Worm (Caenorhabditis elegans) whole organism, L1 larva: Measurements from ENCODE around the gene T06E6.1.

Experiments used
- C04F5.9 ChIP-seq: sonication (generic microtip); optimal IDR thresholded peaks from 2 replicates; lab custom pipeline; 2016; ENCODE audit warnings: missing genetic modification characterization, missing compliant biosample characterization
- C16A3.4 ChIP-seq: fragments of 150-350 bp; optimal IDR thresholded peaks from 2 replicates; lab custom pipeline; 2014; ENCODE audit warnings: missing biosample characterization, missing genetic modification characterization
- C34B4.2 ChIP-seq: sonication (generic microtip); optimal IDR thresholded peaks from 2 replicates; lab custom pipeline; 2017; ENCODE audit warnings: mild to moderate bottlenecking, missing genetic modification characterization, missing compliant biosample characterization
- alr-1 ChIP-seq: fragments of 200-800 bp; sonication (Bioruptor generic); optimal IDR thresholded peaks from 2 replicates; lab custom pipeline; 2018; ENCODE audit warnings: borderline replicate concordance, mild to moderate bottlenecking, missing genetic modification characterization, missing compliant biosample characterization
- aly-2 ChIP-seq: fragments of 150-350 bp; optimal IDR thresholded peaks from 2 replicates; lab custom pipeline; 2014; ENCODE audit warnings: missing biosample characterization, missing genetic modification characterization
- ama-1 ChIP-seq: fragments of 150-350 bp; optimal IDR thresholded peaks from 2 replicates; lab custom pipeline; 2014
- ceh-88 ChIP-seq: fragments of 200-800 bp; sonication (Bioruptor generic); IDR thresholded peaks from 2 replicates; pipeline ENCODE4 v1.3.6; 2022; ENCODE audit warnings: missing genetic modification characterization, missing compliant biosample characterization
- ceh-90 ChIP-seq: sonication (generic microtip); optimal IDR thresholded peaks from 2 replicates; lab custom pipeline; 2016; ENCODE audit warnings: missing genetic modification characterization, missing compliant biosample characterization
- dpl-1 ChIP-seq, 3 experiments: fragments of 150-350 bp in 2 of 3; sonication (generic microtip) in 1 of 3; optimal IDR thresholded peaks; 2 replicates each; lab custom pipeline; 2014 to 2017; ENCODE audit warnings: missing biosample characterization in 3 of 3, missing genetic modification characterization in 3 of 3, missing genetic modification reagents in 3 of 3
- dsc-1 ChIP-seq: sonication (generic microtip); optimal IDR thresholded peaks from 2 replicates; lab custom pipeline; 2016; ENCODE audit warnings: mild to moderate bottlenecking, missing genetic modification characterization, missing compliant biosample characterization
- efl-1 ChIP-seq, 4 experiments: fragments of 150-350 bp; optimal IDR thresholded peaks in 3 of 4; peaks in 1 of 4; 1 replicate in 1 of 4; 2 replicates in 3 of 4; lab custom pipeline; 2014; ENCODE audit warnings: missing biosample characterization in 2 of 4, missing genetic modification characterization in 2 of 4, missing genetic modification reagents in 2 of 4
- efl-3 ChIP-seq: fragments of 200-800 bp; sonication (Bioruptor generic); optimal IDR thresholded peaks from 2 replicates; lab custom pipeline; 2018; ENCODE audit warnings: mild to moderate bottlenecking, missing genetic modification characterization, missing compliant biosample characterization
- elt-2 ChIP-seq: sonication (generic microtip); optimal IDR thresholded peaks from 2 replicates; lab custom pipeline; 2016; ENCODE audit warnings: missing genetic modification characterization, mild to moderate bottlenecking, inconsistent platforms, missing compliant biosample characterization, missing genetic modification reagents
- ets-5 ChIP-seq: fragments of 200-800 bp; sonication (Bioruptor generic); IDR thresholded peaks from 2 replicates; pipeline ENCODE4 v1.3.6; 2022; ENCODE audit warnings: missing genetic modification characterization, missing compliant biosample characterization
- fkh-8 ChIP-seq: sonication (generic microtip); optimal IDR thresholded peaks from 2 replicates; lab custom pipeline; 2016; ENCODE audit warnings: mild to moderate bottlenecking, missing genetic modification characterization, missing compliant biosample characterization
- fos-1 ChIP-seq: fragments of 150-350 bp; optimal IDR thresholded peaks from 2 replicates; lab custom pipeline; 2014; ENCODE audit warnings: missing biosample characterization, missing genetic modification characterization
- hlh-17 ChIP-seq: fragments of 200-800 bp; sonication (Bioruptor generic); optimal IDR thresholded peaks from 2 replicates; lab custom pipeline; 2018; ENCODE audit warnings: missing genetic modification characterization, mild to moderate bottlenecking, missing compliant biosample characterization, moderate library complexity, borderline replicate concordance
- hlh-4 ChIP-seq: sonication (generic microtip); optimal IDR thresholded peaks from 2 replicates; lab custom pipeline; 2016; ENCODE audit warnings: mild to moderate bottlenecking, missing genetic modification characterization, missing compliant biosample characterization
- jun-1 ChIP-seq: fragments of 150-350 bp; optimal IDR thresholded peaks from 2 replicates; lab custom pipeline; 2014; ENCODE audit warnings: missing biosample characterization, missing genetic modification reagents, missing genetic modification characterization
- lin-13 ChIP-seq: fragments of 150-350 bp; optimal IDR thresholded peaks from 2 replicates; lab custom pipeline; 2014; ENCODE audit warnings: missing biosample characterization, missing genetic modification reagents, missing genetic modification characterization
- lin-35 ChIP-seq, 2 experiments: fragments of 150-350 bp; optimal IDR thresholded peaks; 2 replicates each; lab custom pipeline; 2014; ENCODE audit warnings: missing biosample characterization in 2 of 2, missing genetic modification characterization in 2 of 2, missing genetic modification reagents in 2 of 2
- lsy-2 ChIP-seq, 2 experiments: fragments of 150-350 bp; optimal IDR thresholded peaks; 2 replicates each; lab custom pipeline; 2014; ENCODE audit warnings: missing biosample characterization in 2 of 2, missing genetic modification characterization in 2 of 2
- mdl-1 ChIP-seq, 2 experiments: fragments of 150-350 bp; optimal IDR thresholded peaks; 2 replicates each; lab custom pipeline; 2014 to 2017; ENCODE audit warnings: missing biosample characterization in 2 of 2, missing genetic modification characterization in 2 of 2, inconsistent platforms in 1 of 2
- mef-2 ChIP-seq: fragments of 150-350 bp; optimal IDR thresholded peaks from 2 replicates; lab custom pipeline; 2014; ENCODE audit warnings: missing biosample characterization, missing genetic modification characterization
- nhr-19 ChIP-seq: fragments of 200-800 bp; sonication (Bioruptor generic); conservative IDR thresholded peaks from 2 replicates; pipeline ENCODE4 v1.3.6; 2022; ENCODE audit warnings: missing genetic modification characterization, missing compliant biosample characterization
- nhr-28 ChIP-seq: fragments of 150-350 bp; optimal IDR thresholded peaks from 2 replicates; lab custom pipeline; 2014; ENCODE audit warnings: missing biosample characterization, missing genetic modification characterization
- nhr-76 ChIP-seq: sonication (generic microtip); optimal IDR thresholded peaks from 2 replicates; lab custom pipeline; 2017; ENCODE audit warnings: missing biosample characterization, missing genetic modification characterization
- nhr-84 ChIP-seq: sonication (generic microtip); optimal IDR thresholded peaks from 2 replicates; lab custom pipeline; 2017; ENCODE audit warnings: missing biosample characterization, missing genetic modification characterization
- pqm-1 ChIP-seq: sonication (generic microtip); optimal IDR thresholded peaks from 3 replicates; lab custom pipeline; 2017; ENCODE audit warnings: missing biosample characterization, missing genetic modification characterization
- rnt-1 ChIP-seq: sonication (generic microtip); optimal IDR thresholded peaks from 2 replicates; lab custom pipeline; 2016; ENCODE audit warnings: mild to moderate bottlenecking, missing genetic modification characterization, moderate library complexity, missing compliant biosample characterization
- tlp-1 ChIP-seq: fragments of 150-350 bp; optimal IDR thresholded peaks from 2 replicates; lab custom pipeline; 2014; ENCODE audit warnings: missing biosample characterization, missing genetic modification characterization
- unc-30 ChIP-seq: sonication (generic microtip); optimal IDR thresholded peaks from 2 replicates; lab custom pipeline; 2017; ENCODE audit warnings: missing biosample characterization, missing genetic modification characterization
- vab-15 ChIP-seq: sonication (generic microtip); optimal IDR thresholded peaks from 2 replicates; lab custom pipeline; 2017; ENCODE audit warnings: missing genotype, mild to moderate bottlenecking, missing genetic modification characterization, missing compliant biosample characterization
- xbp-1 ChIP-seq: sonication (generic microtip); optimal IDR thresholded peaks from 2 replicates; lab custom pipeline; 2016; ENCODE audit warnings: missing genetic modification characterization, missing compliant biosample characterization

The T06E6.1 gene

DNA sequence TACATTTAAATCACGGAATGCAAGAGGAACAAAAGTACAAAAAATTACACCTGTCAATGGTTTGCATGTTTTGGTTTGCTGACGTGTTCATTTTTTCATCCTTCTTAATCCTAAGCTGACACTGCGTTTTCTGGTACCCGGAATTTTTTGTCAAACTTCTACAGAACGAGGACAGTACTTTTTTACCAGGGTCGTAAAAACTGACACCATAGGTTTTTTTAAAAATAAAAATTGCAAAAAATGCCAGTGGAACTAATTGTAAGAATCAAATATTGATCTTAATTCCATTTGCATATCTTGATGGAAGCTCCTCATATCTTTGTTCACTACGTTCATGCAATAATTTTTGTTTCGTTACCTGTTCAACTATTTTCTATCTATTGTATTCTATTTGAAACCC lies 10.1 kb upstream of the T06E6.1 start, which contains the start of gene srh-258:
Gene srh-258, plus strand, starts transcription at position 301 of the 400 bp plus-strand sequence.
- TF ChIP-seq ceh-88 (no peak), elt-2 (tag; lab: Kevin White, UChicago) (no peak)
- TF ChIP-seq, all 84 proteins: peak for 0

DNA sequence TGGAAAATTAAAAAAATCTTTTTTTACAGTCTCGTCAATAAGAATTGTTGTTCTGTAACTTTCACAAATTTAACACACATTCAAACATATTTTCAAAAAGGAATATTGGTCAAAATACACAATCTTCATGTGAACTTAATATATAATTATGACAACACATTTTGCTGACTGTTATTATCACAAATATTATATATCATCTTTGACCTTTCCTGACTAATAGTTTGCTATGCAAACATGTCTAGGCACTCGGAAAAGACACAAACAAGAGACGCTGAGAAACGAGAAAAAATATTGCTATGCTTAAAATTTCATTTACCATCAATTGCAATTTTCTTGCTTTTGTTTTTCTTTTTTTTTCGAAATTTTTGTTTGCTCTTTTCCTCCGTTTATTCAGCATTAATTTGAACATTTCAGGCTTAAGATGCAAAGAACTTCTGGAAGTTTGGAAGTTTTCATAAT lies 7.1 kb upstream of the T06E6.1 start, which contains the start of gene fbxa-135:
Gene fbxa-135, plus strand, starts transcription at position 409 of the 459 bp plus-strand sequence.
- TF ChIP-seq fkh-8 (no peak), elt-2 (tag; lab: Kevin White, UChicago) (peak; percentile 3)

DNA sequence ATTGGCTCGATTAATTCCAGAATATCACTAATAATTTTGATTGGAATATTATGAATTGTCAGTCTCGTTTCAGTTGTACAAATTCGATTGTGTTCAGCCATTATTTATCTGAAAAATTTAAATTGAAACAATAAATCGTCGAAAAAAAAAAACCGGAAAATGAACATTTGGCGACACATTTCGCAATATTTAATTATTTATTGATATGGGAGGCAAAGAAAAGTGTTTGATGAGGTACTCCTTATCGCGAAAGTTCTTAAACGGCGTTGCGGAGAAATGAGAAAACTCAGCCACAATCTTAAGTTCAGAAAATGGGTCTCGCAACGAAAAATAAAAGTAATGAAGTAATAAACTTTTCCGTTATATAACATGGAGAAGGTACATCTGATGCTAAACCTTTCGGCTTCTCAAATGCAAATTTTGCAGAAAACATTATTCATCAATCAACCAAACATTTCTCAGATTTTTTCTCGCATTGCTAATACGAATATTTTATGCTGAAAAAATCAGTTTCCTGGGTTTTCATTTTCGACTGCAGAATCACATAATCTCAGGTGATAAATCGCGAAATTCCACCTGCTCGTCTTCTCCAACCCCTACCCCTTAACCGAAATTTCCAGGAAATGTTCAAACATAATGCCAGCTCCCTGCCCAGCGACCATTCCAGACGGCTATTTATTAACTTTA lies 5.1 kb upstream of the T06E6.1 start, which contains the start of the genes T06E6.15 and sri-7:
Gene T06E6.15, minus strand, starts transcription at position 101 of the 687 bp plus-strand sequence.
Gene sri-7, plus strand, starts transcription at position 637 of the 687 bp plus-strand sequence.
- peak; percentile 89 for TF ChIP-seq hlh-4 (tag; lab: Kevin White, UChicago)
- TF ChIP-seq nhr-28: no peak
- TF ChIP-seq efl-1 (optimal IDR thresholded peaks at IDR 0.05; lab: Kevin White, UChicago): no peak
- peak in 1 of 2 experiments; percentile 40 for TF ChIP-seq efl-1 (GFP tag; optimal IDR thresholded peaks at IDR 0.05 in 1 of 2; lab: Kevin White, UChicago)

DNA sequence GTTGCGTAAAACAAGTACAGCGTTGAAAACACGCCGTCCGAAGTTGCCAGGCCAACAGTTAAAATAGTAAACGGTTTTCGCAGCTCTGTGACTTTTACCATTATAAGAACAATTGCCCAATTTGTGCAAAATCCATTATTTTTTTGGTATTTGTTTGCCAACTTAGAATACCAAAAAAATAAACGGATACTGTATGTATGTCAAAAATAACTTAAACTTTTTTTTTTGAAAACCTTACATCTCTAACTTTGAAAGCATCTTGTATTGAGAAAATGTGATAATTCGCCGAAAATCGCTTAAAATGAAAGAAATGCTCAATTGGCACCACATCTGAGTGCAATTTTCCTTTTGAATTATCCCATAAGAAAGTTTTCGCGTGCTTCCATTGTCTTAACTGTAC lies 4.0 kb upstream of the T06E6.1 start, which contains the start of gene fbxa-199:
Gene fbxa-199, minus strand, starts transcription at position 101 of the 400 bp plus-strand sequence.
- TF ChIP-seq jun-1 (tag; lab: Kevin White, UChicago) (no peak), nhr-84 (tag; lab: Kevin White, UChicago) (no peak), tlp-1 (no peak), nhr-19 (no peak)

DNA sequence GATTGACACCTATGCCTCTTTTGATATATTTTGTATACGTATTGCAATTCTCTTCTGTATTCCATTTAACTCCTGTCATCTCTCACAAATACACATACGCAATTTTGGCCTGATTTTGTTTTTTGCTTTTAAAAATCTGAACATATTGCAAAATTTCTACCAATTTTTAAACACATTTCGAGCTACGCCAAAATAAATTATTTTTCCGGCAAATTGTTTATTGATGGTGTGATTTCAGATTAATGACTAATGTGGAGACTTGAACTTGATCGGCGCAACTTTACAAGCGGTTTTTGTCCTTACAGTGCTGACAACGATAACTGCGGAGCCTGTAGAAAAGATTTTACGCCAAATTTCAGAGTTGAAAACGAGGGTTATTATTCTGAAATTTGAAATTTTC lies 2.4 kb upstream of the T06E6.1 start:
- no peak for TF ChIP-seq ama-1 (lab: Kevin White, UChicago)
- no peak for TF ChIP-seq alr-1 (tag; lab: Kevin White, UChicago)
- TF ChIP-seq lin-35 (GFP tag; optimal IDR thresholded peaks at IDR 0.05; lab: Kevin White, UChicago): no peak
- no peak for TF ChIP-seq efl-3
- TF ChIP-seq dsc-1 (tag; lab: Kevin White, UChicago): no peak
- no peak for TF ChIP-seq pqm-1
- TF ChIP-seq unc-30 (tag; lab: Kevin White, UChicago): no peak
- no peak for TF ChIP-seq rnt-1 (tag; lab: Kevin White, UChicago)
- no peak for TF ChIP-seq nhr-76 (tag; lab: Kevin White, UChicago)
- no peak for TF ChIP-seq mdl-1 (tag; optimal IDR thresholded peaks at IDR 0.05; lab: Kevin White, UChicago)
- no peak for TF ChIP-seq fkh-8
- no peak for TF ChIP-seq C16A3.4 (tag; lab: Kevin White, UChicago)
- no peak for TF ChIP-seq C34B4.2
- TF ChIP-seq lsy-2 (tag; optimal IDR thresholded peaks at IDR 0.05; lab: Kevin White, UChicago): no peak
- TF ChIP-seq ceh-90 (tag; lab: Kevin White, UChicago): no peak
- no peak for TF ChIP-seq ets-5
- TF ChIP-seq mef-2 (tag; lab: Kevin White, UChicago): no peak
- TF ChIP-seq jun-1 (tag; lab: Kevin White, UChicago): no peak
- TF ChIP-seq aly-2: no peak

DNA sequence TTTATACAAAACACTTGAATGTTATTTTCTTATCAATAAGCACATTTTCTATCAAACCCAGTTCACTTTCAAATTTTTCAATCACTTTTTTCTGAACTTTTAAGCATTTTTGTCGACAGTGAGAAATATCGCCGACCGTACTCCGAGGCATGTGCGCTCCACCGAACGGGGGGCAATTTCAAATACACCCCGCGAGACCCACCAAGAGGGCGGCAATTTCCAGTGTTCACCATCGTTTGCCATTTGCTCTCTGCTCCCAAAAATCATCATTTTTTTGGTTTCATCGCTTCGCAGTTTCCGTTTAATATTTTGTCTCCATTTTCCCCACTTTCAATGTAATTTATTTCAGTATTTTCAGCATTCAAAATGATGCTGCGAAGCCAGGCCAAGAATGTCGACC lies 586 bp upstream of the T06E6.1 start, which contains the start of gene cyb-3:
Gene cyb-3, plus strand, starts transcription at position 350 of the 400 bp plus-strand sequence.
- TF ChIP-seq vab-15 (tag; lab: Kevin White, UChicago) (no peak), lsy-2 (tag; optimal IDR thresholded peaks at IDR 0.05; lab: Kevin White, UChicago) (no peak), lin-35 (GFP tag; optimal IDR thresholded peaks at IDR 0.05; lab: Kevin White, UChicago) (peak in 1 of 2 experiments; percentile 7), efl-1 (optimal IDR thresholded peaks at IDR 0.05; lab: Kevin White, UChicago) (no peak), efl-1 (GFP tag; optimal IDR thresholded peaks at IDR 0.05 in 1 of 2; lab: Kevin White, UChicago) (peak in 1 of 2 experiments; percentile 95)

DNA sequence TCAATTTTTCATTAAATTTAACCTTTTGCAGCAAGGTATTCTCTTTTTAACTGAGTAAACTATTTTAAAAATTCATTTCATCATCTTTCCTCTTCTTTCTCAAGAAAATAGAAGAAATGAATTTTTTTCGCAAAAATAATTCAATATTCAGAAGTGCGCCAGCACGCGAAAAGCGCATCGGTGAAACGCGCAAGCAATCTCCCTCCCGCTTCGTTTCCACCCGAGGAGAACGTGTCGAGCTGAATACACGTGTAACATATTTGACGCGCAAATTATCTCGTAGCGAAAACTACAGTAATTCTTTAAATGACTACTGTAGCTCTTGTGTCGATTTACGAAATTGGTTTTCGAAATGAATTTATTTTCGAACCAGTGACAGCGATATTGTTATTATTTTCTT lies 2.7 kb downstream of the T06E6.1 start:
- TF ChIP-seq dpl-1 (GFP tag; optimal IDR thresholded peaks at IDR 0.05; lab: Kevin White, UChicago) (no peak), hlh-17 (GFP tag; lab: Kevin White, UChicago) (no peak), pqm-1 (no peak), lin-13 (GFP tag; lab: Kevin White, UChicago) (no peak), lsy-2 (tag; optimal IDR thresholded peaks at IDR 0.05; lab: Kevin White, UChicago) (no peak), fos-1 (no peak), aly-2 (no peak), C16A3.4 (tag; lab: Kevin White, UChicago) (no peak), nhr-76 (tag; lab: Kevin White, UChicago) (no peak), xbp-1 (no peak), C04F5.9 (tag; lab: Kevin White, UChicago) (no peak)
